Worm (Caenorhabditis elegans): ENCODE data around the gene srz-12.

DNA sequence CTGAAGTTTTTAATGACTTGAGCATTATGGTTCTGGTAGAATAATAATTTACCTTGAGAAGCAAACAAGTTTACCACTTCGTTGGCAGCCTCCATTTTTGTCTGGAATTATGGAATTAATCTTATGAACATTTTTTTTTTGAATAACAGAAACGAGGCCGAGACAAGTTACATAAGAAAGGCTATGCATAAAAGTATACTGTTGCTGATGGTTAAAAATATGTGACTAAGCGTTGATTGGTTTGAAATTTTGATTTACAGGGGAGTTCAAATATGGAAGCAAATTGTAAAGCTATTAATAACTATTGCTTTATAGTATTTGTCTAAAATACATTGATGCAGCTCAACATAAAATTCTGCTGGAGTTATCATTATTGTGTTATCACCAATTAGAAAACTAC is 26.3 kb upstream of the srz-12 start, which contains the start of gene cgt-1:
- TF ChIP-seq ref-1 (GFP tag; conservative IDR thresholded peaks at IDR 0.05) (no peak), klf-2 (GFP tag; conservative IDR thresholded peaks at IDR 0.05) (no peak), med-1 (GFP tag; optimal IDR thresholded peaks at IDR 0.05; ENCODE audit: insufficient read depth) (no peak), cog-1 (tag; optimal IDR thresholded peaks at IDR 0.05) (no peak), flt-1 (GFP tag; IDR thresholded peaks at IDR 0.05) (no peak), ztf-23 (GFP tag; IDR thresholded peaks at IDR 0.05) (no peak), ztf-29 (GFP tag; IDR thresholded peaks at IDR 0.05) (no peak), tab-1 (GFP tag; IDR thresholded peaks at IDR 0.05) (no peak)

All from whole organism, midembryonic.